Worm (Caenorhabditis elegans) whole organism, midembryonic: ENCODE measurements around the gene act-1.
A peak's percentile ranks its signal among the peaks of the same experiment; 100 is the strongest.

ENCODE experiments used
- flt-1 ChIP-seq: fragments of 200-800 bp; sonication (Bioruptor generic); IDR thresholded peaks from 2 replicates; pipeline ENCODE4 v1.3.6; 2022; ENCODE audit warnings: missing genetic modification characterization, missing compliant biosample characterization
- med-1 ChIP-seq: sonication (generic microtip); optimal IDR thresholded peaks from 2 replicates; lab custom pipeline; 2017; ENCODE audit warnings: missing genetic modification characterization, mild to moderate bottlenecking, missing compliant biosample characterization, antibody characterized with exemption, missing genetic modification reagents; ENCODE audit not compliant: insufficient read depth
- ref-1 ChIP-seq: fragments of 200-800 bp; sonication (Bioruptor generic); conservative IDR thresholded peaks from 2 replicates; pipeline ENCODE4 v1.3.6; 2022; ENCODE audit warnings: missing genetic modification reagents, missing genetic modification characterization, missing compliant biosample characterization
- tab-1 ChIP-seq: fragments of 200-800 bp; sonication (Bioruptor generic); IDR thresholded peaks from 2 replicates; pipeline ENCODE4 v1.3.6; 2022; ENCODE audit warnings: missing genetic modification characterization, missing compliant biosample characterization
- ztf-23 ChIP-seq: fragments of 200-800 bp; sonication (Bioruptor generic); IDR thresholded peaks from 2 replicates; pipeline ENCODE4 v1.3.6; 2022; ENCODE audit warnings: missing genetic modification reagents, missing genetic modification characterization, missing compliant biosample characterization

- no peak for TF ChIP-seq ref-1 (GFP tag; lab: Robert Waterston, UW)
- peak; percentile 85 for TF ChIP-seq ztf-23 (GFP tag; lab: Robert Waterston, UW)
- TF ChIP-seq med-1 (GFP tag; lab: Kevin White, UChicago): no peak
- TF ChIP-seq flt-1: peak; percentile 77
- no peak for TF ChIP-seq tab-1 (GFP tag; lab: Robert Waterston, UW)
These were observed 41.4 kb upstream of the act-1 start, which contains the start of gene pak-2 for ce11 chrV:11039379-11039954.
